Fruit fly (Drosophila melanogaster): ENCODE measurements around the gene Mesh1.

Gene Mesh1

dm6 chr3R:29157418-29158398 is 44.6 kb downstream of the Mesh1 start, which contains the start of gene rdog (continued):
- peak; percentile 31 for TF ChIP-seq fd3F (GFP tag; optimal IDR thresholded peaks at IDR 0.05)
- TF ChIP-seq ase (GFP tag; IDR thresholded peaks at IDR 0.05) = no peak
- peak; percentile 75 for TF ChIP-seq Hmr (GFP tag; optimal IDR thresholded peaks at IDR 0.05)
- no peak for TF ChIP-seq fru (optimal IDR thresholded peaks at IDR 0.05)
- peak; percentile 65; the same call in 1 of the 2 replicates for TF ChIP-seq CG32767 (GFP tag; IDR thresholded peaks at IDR 0.05)
- TF ChIP-seq CG4820 (GFP tag; optimal IDR thresholded peaks at IDR 0.05) = peak; percentile 85
- peak; percentile 76 for TF ChIP-seq zfh2 (GFP tag; optimal IDR thresholded peaks at IDR 0.05)
- peak; percentile 27; the same call in 1 of the 2 replicates for TF ChIP-seq al (GFP tag; IDR thresholded peaks at IDR 0.05)
- TF ChIP-seq Myb (GFP tag; optimal IDR thresholded peaks at IDR 0.05) = peak; percentile 55
- TF ChIP-seq stwl (tag; optimal IDR thresholded peaks at IDR 0.05) = peak; percentile 48
- peak; percentile 62 for TF ChIP-seq CG30431 (GFP tag; optimal IDR thresholded peaks at IDR 0.05)
- peak; percentile 79 for TF ChIP-seq CG14710 (tag; optimal IDR thresholded peaks at IDR 0.05)
- TF ChIP-seq CG31441 (GFP tag; IDR thresholded peaks at IDR 0.05) = peak; percentile 52
- peak; percentile 88 for TF ChIP-seq CG2120 (GFP tag; optimal IDR thresholded peaks at IDR 0.05)
- peak; percentile 67 for TF ChIP-seq CG15601 (tag; optimal IDR thresholded peaks at IDR 0.05)
- TF ChIP-seq Lhr (GFP tag; optimal IDR thresholded peaks at IDR 0.05) = peak; percentile 34
- TF ChIP-seq CTCF (GFP tag; optimal IDR thresholded peaks at IDR 0.05) = no peak
- no peak for TF ChIP-seq sr (GFP tag; IDR thresholded peaks at IDR 0.05)
- peak; percentile 59 for TF ChIP-seq salm (tag; optimal IDR thresholded peaks at IDR 0.05)
- no peak for TF ChIP-seq CG14860 (GFP tag; IDR thresholded peaks at IDR 0.05; ENCODE audit: partially characterized antibody)
- peak; percentile 79 for TF ChIP-seq CG9817 (tag; optimal IDR thresholded peaks at IDR 0.05)
- peak; percentile 39 for TF ChIP-seq Ets97D (GFP tag; optimal IDR thresholded peaks at IDR 0.05)
- peak; percentile 17; the same call in 1 of the 3 replicates for TF ChIP-seq B-H1 (GFP tag; IDR thresholded peaks at IDR 0.05)
- TF ChIP-seq TFAM (GFP tag; optimal IDR thresholded peaks at IDR 0.05) = no peak
- TF ChIP-seq onecut (GFP tag; IDR thresholded peaks at IDR 0.05) = 0 out of 2 replicates have a peak, but pooled peaks have one; percentile 25
- no peak for TF ChIP-seq dimm (GFP tag; IDR thresholded peaks at IDR 0.05)
- no peak for TF ChIP-seq Oaz (GFP tag; IDR thresholded peaks at IDR 0.05)
- TF ChIP-seq CG8388 (GFP tag; optimal IDR thresholded peaks at IDR 0.05) = peak; percentile 73
- peak; percentile 35; the same call in 1 of the 2 replicates for TF ChIP-seq CG13287 (GFP tag; IDR thresholded peaks at IDR 0.05; ENCODE audit: partially characterized antibody)
- peak; percentile 77 for TF ChIP-seq unpg (GFP tag; optimal IDR thresholded peaks at IDR 0.05)
- no peak for TF ChIP-seq Tbp (GFP tag; optimal IDR thresholded peaks at IDR 0.05)
- TF ChIP-seq tin (GFP tag; optimal IDR thresholded peaks at IDR 0.05) = peak; percentile 85
- TF ChIP-seq CG10366 (GFP tag; IDR thresholded peaks at IDR 0.05) = peak; percentile 28; the same call in 1 of the 2 replicates
- TF ChIP-seq CG7745 (tag; optimal IDR thresholded peaks at IDR 0.05) = no peak
- TF ChIP-seq CG30020 (tag; optimal IDR thresholded peaks at IDR 0.05) = peak; percentile 46
- peak; percentile 75 for TF ChIP-seq YL-1 (GFP tag; optimal IDR thresholded peaks at IDR 0.05)
- peak; percentile 40; the same call in 1 of the 2 replicates for TF ChIP-seq CG14014 (GFP tag; IDR thresholded peaks at IDR 0.05)
- TF ChIP-seq amos (GFP tag; IDR thresholded peaks at IDR 0.05; ENCODE audit: partially characterized antibody) = peak; percentile 43; the same call in 1 of the 2 replicates
- TF ChIP-seq CkIIα-i1 (GFP tag; IDR thresholded peaks at IDR 0.05) = no peak
- TF ChIP-seq phol (tag; optimal IDR thresholded peaks at IDR 0.05) = peak; percentile 69
- TF ChIP-seq CG9932 (GFP tag; IDR thresholded peaks at IDR 0.05) = peak; percentile 56
- peak; percentile 76 for TF ChIP-seq CG18599 (GFP tag; optimal IDR thresholded peaks at IDR 0.05)
- peak; percentile 56; the same call in 2 of the 3 replicates for TF ChIP-seq CG7357 (GFP tag; IDR thresholded peaks at IDR 0.05)
- peak; percentile 73 for TF ChIP-seq Side (GFP tag; optimal IDR thresholded peaks at IDR 0.05)
- peak; percentile 72 for TF ChIP-seq Atf3 (GFP tag; optimal IDR thresholded peaks at IDR 0.05)
- peak; percentile 81 for TF ChIP-seq shn (GFP tag; optimal IDR thresholded peaks at IDR 0.05)
- TF ChIP-seq repo (GFP tag; optimal IDR thresholded peaks at IDR 0.05) = peak; percentile 24
- peak; percentile 65 for TF ChIP-seq grn (GFP tag; optimal IDR thresholded peaks at IDR 0.05)
- TF ChIP-seq CG15073 (GFP tag; optimal IDR thresholded peaks at IDR 0.05) = no peak
